Worm (Caenorhabditis elegans) whole organism, L2 larva: ENCODE results near the gene sut-2.

Experiments
- alr-1 ChIP-seq: fragments of 150-350 bp; optimal IDR thresholded peaks from 2 replicates; lab custom pipeline; 2014; ENCODE audit warnings: missing biosample characterization, missing genetic modification characterization
- ama-1 ChIP-seq: fragments of 150-350 bp; optimal IDR thresholded peaks from 2 replicates; lab custom pipeline; 2018; ENCODE audit warnings: inconsistent platforms
- lin-13 ChIP-seq: fragments of 150-350 bp; optimal IDR thresholded peaks from 2 replicates; lab custom pipeline; 2014; ENCODE audit warnings: missing biosample characterization, missing genetic modification reagents, missing genetic modification characterization
- lin-39 ChIP-seq: fragments of 150-350 bp; optimal IDR thresholded peaks from 2 replicates; lab custom pipeline; 2014; ENCODE audit warnings: missing biosample characterization, missing genetic modification reagents, missing genetic modification characterization
- lsy-2 ChIP-seq, 2 experiments: fragments of 150-350 bp in 1 of 2; sonication (generic microtip) in 1 of 2; optimal IDR thresholded peaks; 2 replicates each; lab custom pipeline; 2014 to 2017; ENCODE audit warnings: missing biosample characterization in 2 of 2, missing genetic modification characterization in 2 of 2
- nhr-23 ChIP-seq: fragments of 150-350 bp; optimal IDR thresholded peaks from 2 replicates; lab custom pipeline; 2014; ENCODE audit warnings: missing biosample characterization, missing genetic modification reagents, missing genetic modification characterization
- nhr-237 ChIP-seq: fragments of 150-350 bp; optimal IDR thresholded peaks from 2 replicates; lab custom pipeline; 2014; ENCODE audit warnings: missing biosample characterization, missing genetic modification characterization
- snpc-4 ChIP-seq: fragments of 150-350 bp; optimal IDR thresholded peaks from 2 replicates; lab custom pipeline; 2014; ENCODE audit warnings: missing biosample characterization, missing genetic modification characterization
- unc-62 ChIP-seq: fragments of 150-350 bp; optimal IDR thresholded peaks from 2 replicates; lab custom pipeline; 2014; ENCODE audit warnings: missing biosample characterization, missing genetic modification reagents, missing genetic modification characterization
- ztf-11 ChIP-seq: sonication (generic microtip); optimal IDR thresholded peaks from 2 replicates; lab custom pipeline; 2017; ENCODE audit warnings: missing biosample characterization, missing genetic modification characterization

DNA sequence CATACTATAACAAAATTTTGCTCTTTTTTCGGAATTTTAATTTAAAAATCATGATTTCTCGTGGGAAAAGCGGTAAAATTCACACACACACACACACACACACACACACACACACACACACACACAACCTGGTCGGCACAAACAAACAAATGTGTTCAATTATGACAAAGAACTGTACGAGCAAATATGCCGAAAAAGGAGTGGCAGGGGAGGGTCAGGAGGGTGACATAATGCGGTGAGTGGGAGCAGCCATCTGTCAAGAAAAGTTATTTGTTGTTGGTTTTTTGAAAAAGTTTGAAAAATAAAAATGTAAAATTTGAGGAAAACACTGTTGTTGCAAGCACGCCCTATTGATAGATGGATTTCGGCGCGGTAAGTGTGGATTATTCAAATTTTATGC is 17.9 kb downstream of the sut-2 start:
- no peak for TF ChIP-seq nhr-237
- TF ChIP-seq alr-1 (tag; lab: Kevin White, UChicago): no peak
- no peak for TF ChIP-seq lin-13 (GFP tag; lab: Kevin White, UChicago)
- TF ChIP-seq lsy-2 (tag; optimal IDR thresholded peaks at IDR 0.05; lab: Kevin White, UChicago): no peak
- TF ChIP-seq lin-39 (tag; lab: Kevin White, UChicago): no peak
- TF ChIP-seq ztf-11: no peak
- no peak for TF ChIP-seq snpc-4
- TF ChIP-seq ama-1 (lab: Kevin White, UChicago): no peak
- no peak for TF ChIP-seq nhr-23 (tag; lab: Kevin White, UChicago)
- TF ChIP-seq unc-62 (GFP tag; lab: Kevin White, UChicago): no peak
